Fruit fly (Drosophila melanogaster): ENCODE results near the gene iPLA2-VIA.

The iPLA2-VIA gene

DNA sequence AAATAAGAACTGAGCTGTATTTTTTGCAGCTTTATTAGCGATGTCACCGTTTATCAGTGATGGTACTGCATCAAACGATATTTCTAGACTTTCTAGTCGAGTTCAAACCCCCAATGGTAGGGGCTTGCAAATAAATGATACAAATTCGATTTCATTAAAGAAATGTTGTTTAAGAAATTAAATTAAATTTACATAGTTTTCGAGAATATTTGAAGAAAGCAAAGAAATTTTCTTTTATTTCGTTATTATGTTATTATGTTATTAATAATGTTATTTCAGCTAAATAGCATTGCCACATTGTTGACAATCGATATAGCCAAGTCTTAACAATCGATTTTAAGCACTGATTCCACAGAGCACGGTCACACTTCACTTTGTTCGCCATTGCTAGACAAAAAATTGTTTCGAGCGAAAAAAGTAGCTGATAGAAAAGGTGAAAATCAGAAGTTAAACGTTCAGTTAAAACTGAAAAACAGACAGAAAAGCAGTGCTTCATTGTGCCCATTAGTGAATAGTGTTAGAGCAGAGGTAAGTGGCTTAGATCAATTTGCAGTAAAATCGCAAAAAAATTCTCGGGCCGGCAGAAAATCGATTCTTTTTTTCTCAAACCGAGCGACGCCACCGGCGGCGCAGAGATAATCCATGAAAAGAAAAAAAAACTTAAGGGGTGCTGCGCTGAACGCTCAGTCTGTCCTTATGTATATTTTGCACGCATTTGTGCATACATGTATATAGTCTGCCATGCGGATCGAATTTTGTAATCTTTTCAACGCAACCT is at the start of gene iPLA2-VIA, which contains the start of gene Ciz1 (continued):
- TF ChIP-seq sens-2 (GFP tag; IDR thresholded peaks at IDR 0.05), result no peak
- TF ChIP-seq zen (tag; optimal IDR thresholded peaks at IDR 0.05), result peak; percentile 48
- peak; percentile 15 for TF ChIP-seq zfh2 (GFP tag; optimal IDR thresholded peaks at IDR 0.05)
- no peak for TF ChIP-seq Sox100B (GFP tag; optimal IDR thresholded peaks at IDR 0.05)
- no peak for TF ChIP-seq CG3065 (GFP tag; optimal IDR thresholded peaks at IDR 0.05)
- peak; percentile 59 for TF ChIP-seq CG30020 (tag; optimal IDR thresholded peaks at IDR 0.05)
- no peak for TF ChIP-seq CG4707 (GFP tag; optimal IDR thresholded peaks at IDR 0.05)
- peak; percentile 16 for TF ChIP-seq CG1647 (GFP tag; optimal IDR thresholded peaks at IDR 0.05)
- peak; percentile 94 for TF ChIP-seq Ets65A (GFP tag)
- no peak for TF ChIP-seq stc (GFP tag; IDR thresholded peaks at IDR 0.05)
- TF ChIP-seq ato (GFP tag; IDR thresholded peaks at IDR 0.05; ENCODE audit: partially characterized antibody), result 0 out of 2 replicates have a peak, but pooled peaks have one; percentile 9
- no peak for TF ChIP-seq Usf (GFP tag; optimal IDR thresholded peaks at IDR 0.05)
- TF ChIP-seq CG30403 (GFP tag; optimal IDR thresholded peaks at IDR 0.05), result peak; percentile 51
- peak; percentile 53 for TF ChIP-seq MBD-R2 (GFP tag; IDR thresholded peaks at IDR 0.05)
- no peak for TF ChIP-seq CG4282 (GFP tag; optimal IDR thresholded peaks at IDR 0.05)
- no peak for TF ChIP-seq Hmr (GFP tag; optimal IDR thresholded peaks at IDR 0.05)
- peak; percentile 13 for TF ChIP-seq Side (GFP tag; optimal IDR thresholded peaks at IDR 0.05)
- no peak for TF ChIP-seq gcm (GFP tag; optimal IDR thresholded peaks at IDR 0.05)
- no peak for TF ChIP-seq Dek (tag; optimal IDR thresholded peaks at IDR 0.05)
- no peak for TF ChIP-seq Hr78 (GFP tag; optimal IDR thresholded peaks at IDR 0.05)
- peak; percentile 82 for TF ChIP-seq nmo (GFP tag; optimal IDR thresholded peaks at IDR 0.05)
- TF ChIP-seq CG4424 (GFP tag; optimal IDR thresholded peaks at IDR 0.05), result peak; percentile 32
- peak; percentile 65; the same call in 1 of the 2 replicates for TF ChIP-seq sna (GFP tag; IDR thresholded peaks at IDR 0.05; ENCODE audit: partially characterized antibody)
- peak; percentile 3 for TF ChIP-seq lbe (GFP tag; optimal IDR thresholded peaks at IDR 0.05)
- TF ChIP-seq exex (tag; optimal IDR thresholded peaks at IDR 0.05), result peak; percentile 24
- peak; percentile 81; the same call in 2 of the 3 replicates for TF ChIP-seq CG16813 (GFP tag; IDR thresholded peaks at IDR 0.05; ENCODE audit: partially characterized antibody)
- TF ChIP-seq nerfin-2 (GFP tag; IDR thresholded peaks at IDR 0.05; ENCODE audit: partially characterized antibody), result peak; percentile 65; the same call in 1 of the 2 replicates
- peak; percentile 92 for TF ChIP-seq BEAF-32 (GFP tag; optimal IDR thresholded peaks at IDR 0.05)
- TF ChIP-seq tin (GFP tag; optimal IDR thresholded peaks at IDR 0.05), result peak; percentile 29
- TF ChIP-seq CG12659 (GFP tag; optimal IDR thresholded peaks at IDR 0.05), result peak; percentile 84
- no peak for TF ChIP-seq CG2875 (GFP tag; optimal IDR thresholded peaks at IDR 0.05)
- no peak for TF ChIP-seq fd102C (GFP tag; optimal IDR thresholded peaks at IDR 0.05)
- peak; percentile 91 for TF ChIP-seq knrl (GFP tag; IDR thresholded peaks at IDR 0.05; ENCODE audit: partially characterized antibody)
- no peak for TF ChIP-seq dysf (GFP tag; IDR thresholded peaks at IDR 0.05)
- no peak for TF ChIP-seq NC2β (GFP tag; optimal IDR thresholded peaks at IDR 0.05)

DNA sequence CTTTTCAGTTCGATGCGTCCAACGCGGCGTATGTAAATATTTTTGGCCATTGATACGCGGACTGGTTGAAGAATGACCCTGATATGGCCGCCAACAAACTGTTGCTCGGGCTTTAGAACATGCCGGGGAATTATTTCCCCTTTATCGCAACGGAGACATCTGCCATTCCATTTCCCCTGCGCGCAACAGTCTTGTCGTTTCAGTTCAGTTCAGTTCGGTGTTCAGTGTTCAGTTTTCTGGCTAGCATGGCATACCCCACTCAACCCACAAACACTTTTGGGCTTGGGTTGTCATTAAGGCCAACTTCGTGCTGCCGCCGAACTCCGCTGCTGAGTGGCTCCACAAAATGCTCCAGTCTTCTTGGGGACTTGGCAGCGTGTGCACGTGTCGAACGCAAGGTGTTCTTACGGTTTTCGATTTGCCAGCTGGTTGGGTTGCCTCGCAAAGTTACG is 43.6 kb upstream of the iPLA2-VIA start, which contains the start of gene bma:
Gene bma (plus strand): TSS at position 402 of the 452 bp plus-strand sequence.
- TF ChIP-seq nom (GFP tag; optimal IDR thresholded peaks at IDR 0.05), result no peak
- no peak for TF ChIP-seq CG2120 (GFP tag; optimal IDR thresholded peaks at IDR 0.05)
- no peak for TF ChIP-seq ewg (GFP tag; optimal IDR thresholded peaks at IDR 0.05)
- no peak for TF ChIP-seq CG11456 (GFP tag; IDR thresholded peaks at IDR 0.05)
- no peak for TF ChIP-seq cwo (GFP tag; optimal IDR thresholded peaks at IDR 0.05)
- no peak for TF ChIP-seq CG7271 (tag; optimal IDR thresholded peaks at IDR 0.05)
- TF ChIP-seq Mrtf (GFP tag; IDR thresholded peaks at IDR 0.05), result no peak
- no peak for TF ChIP-seq dati (GFP tag; IDR thresholded peaks at IDR 0.05)
- no peak for TF ChIP-seq Stat92E (GFP tag; optimal IDR thresholded peaks at IDR 0.05)
- TF ChIP-seq CG18619 (GFP tag; optimal IDR thresholded peaks at IDR 0.05), result no peak
- no peak for TF ChIP-seq bsh (GFP tag; optimal IDR thresholded peaks at IDR 0.05)
- no peak for TF ChIP-seq CG10366 (GFP tag; IDR thresholded peaks at IDR 0.05)
- TF ChIP-seq mam (GFP tag; optimal IDR thresholded peaks at IDR 0.05), result no peak
- no peak for TF ChIP-seq gt (GFP tag; IDR thresholded peaks at IDR 0.05)

All from whole organism, embryonic.